Fruit fly (Drosophila melanogaster) whole organism, embryonic: Measurements from ENCODE around the gene Nepl20.
A peak's percentile ranks its signal among the peaks of the same experiment; 100 is the strongest.

Source experiments
- Adf1 ChIP-seq: fragments of 200-800 bp; sonication (Bioruptor generic); IDR thresholded peaks from 2 replicates; pipeline ENCODE4 v1.3.6; 2022; ENCODE audit warnings: missing biosample characterization, missing genetic modification characterization
- Bdp1 ChIP-seq: fragments of 200-800 bp; sonication (Bioruptor generic); optimal IDR thresholded peaks from 3 replicates; lab custom pipeline; 2016; ENCODE audit warnings: missing biosample characterization, missing genetic modification characterization
- Blimp-1 ChIP-seq: fragments of 200-800 bp; sonication (Bioruptor generic); optimal IDR thresholded peaks from 3 replicates; lab custom pipeline; 2018; ENCODE audit warnings: missing biosample characterization, missing genetic modification characterization, mild to moderate bottlenecking, moderate library complexity, missing genetic modification reagents
- CG10147 ChIP-seq: fragments of 200-800 bp; sonication (Bioruptor generic); optimal IDR thresholded peaks from 2 replicates; lab custom pipeline; 2019; ENCODE audit warnings: missing biosample characterization, mild to moderate bottlenecking, missing genetic modification characterization, moderate library complexity
- CG10462 ChIP-seq: fragments of 200-800 bp; sonication (Bioruptor generic); optimal IDR thresholded peaks from 2 replicates; lab custom pipeline; 2016; ENCODE audit warnings: missing biosample characterization, missing genetic modification characterization
- CG11247 ChIP-seq: fragments of 200-800 bp; sonication (Bioruptor generic); IDR thresholded peaks from 2 replicates; pipeline ENCODE4 v1.3.6; 2022; ENCODE audit warnings: missing biosample characterization, missing genetic modification characterization
- CG11456 ChIP-seq: fragments of 200-800 bp; sonication (Bioruptor generic); IDR thresholded peaks from 3 replicates; pipeline ENCODE4 v1.3.6; 2022; ENCODE audit warnings: missing biosample characterization, missing genetic modification characterization
- CG11504 ChIP-seq: fragments of 200-800 bp; sonication (Bioruptor generic); optimal IDR thresholded peaks from 3 replicates; lab custom pipeline; 2019; ENCODE audit warnings: missing biosample characterization, mild to moderate bottlenecking, missing genetic modification characterization, moderate library complexity
- CG13894 ChIP-seq: fragments of 200-800 bp; sonication (Bioruptor generic); optimal IDR thresholded peaks from 3 replicates; lab custom pipeline; 2018; ENCODE audit warnings: missing biosample characterization, mild to moderate bottlenecking, missing genetic modification characterization, moderate library complexity
- CG15011 ChIP-seq: fragments of 200-800 bp; sonication (Bioruptor generic); optimal IDR thresholded peaks from 3 replicates; lab custom pipeline; 2018; ENCODE audit warnings: missing biosample characterization, mild to moderate bottlenecking, missing genetic modification characterization
- CG15073 ChIP-seq: fragments of 200-800 bp; sonication (Bioruptor generic); optimal IDR thresholded peaks from 2 replicates; lab custom pipeline; 2016; ENCODE audit warnings: missing biosample characterization, missing genetic modification characterization
- CG15514 ChIP-seq: fragments of 200-800 bp; sonication (Bioruptor generic); optimal IDR thresholded peaks from 3 replicates; lab custom pipeline; 2017; ENCODE audit warnings: missing biosample characterization, missing genetic modification characterization, mild to moderate bottlenecking, moderate library complexity, missing genetic modification reagents
- CG16779 ChIP-seq: fragments of 200-800 bp; sonication (Bioruptor generic); IDR thresholded peaks from 2 replicates; pipeline ENCODE4 v1.3.6; 2022; ENCODE audit warnings: missing biosample characterization, missing genetic modification characterization
- CG18619 ChIP-seq: fragments of 200-800 bp; sonication (Bioruptor generic); optimal IDR thresholded peaks from 3 replicates; lab custom pipeline; 2017; ENCODE audit warnings: missing biosample characterization, mild to moderate bottlenecking, missing genetic modification characterization
- CG3163 ChIP-seq: fragments of 200-800 bp; sonication (Bioruptor generic); optimal IDR thresholded peaks from 3 replicates; lab custom pipeline; 2016; ENCODE audit warnings: missing biosample characterization, missing genetic modification characterization
- CG3407 ChIP-seq: fragments of 200-800 bp; sonication (Bioruptor generic); optimal IDR thresholded peaks from 2 replicates; lab custom pipeline; 2018; ENCODE audit warnings: missing biosample characterization, mild to moderate bottlenecking, missing genetic modification characterization
- CG34376 ChIP-seq: fragments of 200-800 bp; sonication (Bioruptor generic); optimal IDR thresholded peaks from 2 replicates; lab custom pipeline; 2018; ENCODE audit warnings: missing biosample characterization, mild to moderate bottlenecking, missing genetic modification characterization
- CG3838 ChIP-seq: fragments of 200-800 bp; sonication (Bioruptor generic); optimal IDR thresholded peaks from 3 replicates; lab custom pipeline; 2016; ENCODE audit warnings: missing biosample characterization, missing genetic modification characterization
- CG3847 ChIP-seq: fragments of 200-800 bp; sonication (Bioruptor generic); IDR thresholded peaks from 2 replicates; pipeline ENCODE4 v1.3.6; 2022; ENCODE audit warnings: missing biosample characterization, missing genetic modification characterization
- CG4424 ChIP-seq: fragments of 200-800 bp; sonication (Bioruptor generic); optimal IDR thresholded peaks from 3 replicates; lab custom pipeline; 2016; ENCODE audit warnings: missing biosample characterization, missing genetic modification characterization
- CG6683 ChIP-seq: fragments of 200-800 bp; sonication (Bioruptor generic); optimal IDR thresholded peaks from 2 replicates; lab custom pipeline; 2017; ENCODE audit warnings: missing biosample characterization, mild to moderate bottlenecking, missing genetic modification characterization, missing genetic modification reagents
- CG7372 ChIP-seq: fragments of 200-800 bp; sonication (Bioruptor generic); IDR thresholded peaks from 2 replicates; pipeline ENCODE4 v1.3.6; 2022; ENCODE audit warnings: missing biosample characterization, missing genetic modification characterization
- CG7556 ChIP-seq: fragments of 200-800 bp; sonication (Bioruptor generic); optimal IDR thresholded peaks from 2 replicates; lab custom pipeline; 2017; ENCODE audit warnings: missing biosample characterization, mild to moderate bottlenecking, missing genetic modification characterization
- CG7786 ChIP-seq: fragments of 200-800 bp; sonication (Bioruptor generic); optimal IDR thresholded peaks from 2 replicates; lab custom pipeline; 2016; ENCODE audit warnings: missing biosample characterization, missing genetic modification characterization
- CG7963 ChIP-seq: fragments of 200-800 bp; sonication (Bioruptor generic); IDR thresholded peaks from 3 replicates; pipeline ENCODE4 v1.3.6; 2022; ENCODE audit warnings: missing biosample characterization, missing genetic modification characterization; ENCODE audit not compliant: partially characterized antibody
- CG8281 ChIP-seq: fragments of 200-800 bp; sonication (Bioruptor generic); optimal IDR thresholded peaks from 2 replicates; lab custom pipeline; 2018; ENCODE audit warnings: missing biosample characterization, mild to moderate bottlenecking, missing genetic modification characterization, moderate library complexity
- CG9437 ChIP-seq: fragments of 200-800 bp; sonication (Bioruptor generic); optimal IDR thresholded peaks from 2 replicates; lab custom pipeline; 2018; ENCODE audit warnings: missing biosample characterization, mild to moderate bottlenecking, missing genetic modification characterization
- CrebB ChIP-seq: fragments of 200-800 bp; sonication (Bioruptor generic); optimal IDR thresholded peaks from 3 replicates; lab custom pipeline; 2018; ENCODE audit warnings: missing biosample characterization, mild to moderate bottlenecking, missing genetic modification characterization
- Hr78 ChIP-seq, 2 experiments: fragments of 200-800 bp in 1 of 2; fragments of >200 bp in 1 of 2; sonication (Bioruptor generic) in 1 of 2; optimal IDR thresholded peaks; 2 replicates each; lab custom pipeline; 2017 to 2019; ENCODE audit warnings: missing biosample characterization in 2 of 2, missing genetic modification characterization in 2 of 2, mild to moderate bottlenecking in 1 of 2, moderate library complexity in 1 of 2
- Max ChIP-seq: fragments of 200-800 bp; sonication (Bioruptor generic); optimal IDR thresholded peaks from 2 replicates; lab custom pipeline; 2016; ENCODE audit warnings: missing biosample characterization, mild to moderate bottlenecking, missing genetic modification characterization
- Opbp ChIP-seq: fragments of 200-800 bp; sonication (Bioruptor generic); IDR thresholded peaks from 3 replicates; pipeline ENCODE4 v1.3.6; 2022; ENCODE audit warnings: missing biosample characterization, missing genetic modification characterization; ENCODE audit not compliant: partially characterized antibody
- Spps ChIP-seq: fragments of 200-800 bp; sonication (Bioruptor generic); optimal IDR thresholded peaks from 2 replicates; lab custom pipeline; 2018; ENCODE audit warnings: missing biosample characterization, mild to moderate bottlenecking, missing genetic modification characterization
- Trl ChIP-seq, 3 experiments: fragments of >200 bp in 2 of 3; fragments of 200-800 bp in 1 of 3; sonication (Bioruptor generic) in 1 of 3; optimal IDR thresholded peaks; 2 replicates in 1 of 3; 3 replicates in 2 of 3; lab custom pipeline; 2016 to 2017; ENCODE audit warnings: missing biosample characterization in 1 of 3, missing genetic modification characterization in 1 of 3
- ac ChIP-seq: fragments of 200-800 bp; sonication (Bioruptor generic); optimal IDR thresholded peaks from 3 replicates; lab custom pipeline; 2017; ENCODE audit warnings: missing biosample characterization, mild to moderate bottlenecking, missing genetic modification characterization
- bcd ChIP-seq: fragments of 200-800 bp; sonication (Bioruptor generic); optimal IDR thresholded peaks from 2 replicates; lab custom pipeline; 2017; ENCODE audit warnings: missing biosample characterization, mild to moderate bottlenecking, missing genetic modification characterization
- bowl ChIP-seq: fragments of 200-800 bp; sonication (Bioruptor generic); IDR thresholded peaks from 2 replicates; pipeline ENCODE4 v1.3.6; 2022; ENCODE audit warnings: missing biosample characterization, missing genetic modification characterization
- dmrt99B ChIP-seq: fragments of 200-800 bp; sonication (Bioruptor generic); optimal IDR thresholded peaks from 2 replicates; lab custom pipeline; 2018; ENCODE audit warnings: missing biosample characterization, mild to moderate bottlenecking, missing genetic modification characterization, moderate library complexity
- fd3F ChIP-seq: fragments of 200-800 bp; sonication (Bioruptor generic); optimal IDR thresholded peaks from 2 replicates; lab custom pipeline; 2018; ENCODE audit warnings: missing biosample characterization, mild to moderate bottlenecking, missing genetic modification characterization, moderate library complexity
- gfzf ChIP-seq: fragments of 200-800 bp; sonication (Bioruptor generic); optimal IDR thresholded peaks from 2 replicates; lab custom pipeline; 2016; ENCODE audit warnings: missing biosample characterization, mild to moderate bottlenecking, missing genetic modification characterization, moderate library complexity
- lov ChIP-seq, 2 experiments: fragments of 200-800 bp in 1 of 2; fragments of >200 bp in 1 of 2; sonication (Bioruptor generic) in 1 of 2; IDR thresholded peaks in 1 of 2; optimal IDR thresholded peaks in 1 of 2; 2 replicates in 1 of 2; 3 replicates in 1 of 2; pipeline versions ENCODE4 v1.3.6 to Lab custom; 2017 to 2022; ENCODE audit warnings: missing biosample characterization in 1 of 2, missing genetic modification characterization in 1 of 2
- luna ChIP-seq: fragments of 200-800 bp; sonication (Bioruptor generic); optimal IDR thresholded peaks from 2 replicates; lab custom pipeline; 2016; ENCODE audit warnings: missing biosample characterization, missing genetic modification characterization
- mam ChIP-seq: fragments of 200-800 bp; sonication (Bioruptor generic); optimal IDR thresholded peaks from 3 replicates; lab custom pipeline; 2016; ENCODE audit warnings: missing biosample characterization, missing genetic modification characterization
- pum ChIP-seq: fragments of 200-800 bp; sonication (Bioruptor generic); optimal IDR thresholded peaks from 2 replicates; lab custom pipeline; 2016; ENCODE audit warnings: missing biosample characterization, missing genetic modification characterization
- sc ChIP-seq, 3 experiments: fragments of >200 bp in 2 of 3; fragments of 200-800 bp in 1 of 3; sonication (Bioruptor generic) in 1 of 3; optimal IDR thresholded peaks; 2 replicates in 2 of 3; 3 replicates in 1 of 3; lab custom pipeline; 2017; ENCODE audit warnings: mild to moderate bottlenecking in 1 of 3, missing biosample characterization in 1 of 3, missing genetic modification characterization in 1 of 3, missing genetic modification reagents in 1 of 3
- sens-2 ChIP-seq: fragments of 200-800 bp; sonication (Bioruptor generic); IDR thresholded peaks from 2 replicates; pipeline ENCODE4 v1.3.6; 2022; ENCODE audit warnings: missing biosample characterization, missing genetic modification characterization
- sr ChIP-seq: fragments of 200-800 bp; sonication (Bioruptor generic); IDR thresholded peaks from 3 replicates; pipeline ENCODE4 v1.3.6; 2022; ENCODE audit warnings: missing biosample characterization, missing genetic modification characterization
- unpg ChIP-seq: fragments of 200-800 bp; sonication (Bioruptor generic); optimal IDR thresholded peaks from 3 replicates; lab custom pipeline; 2018; ENCODE audit warnings: missing biosample characterization, mild to moderate bottlenecking, missing genetic modification characterization, moderate library complexity

The Nepl20 gene

dm6 chr3R:28844611-28845376, 35.8 kb upstream of the Nepl20 start, which contains the start of the genes Apc and spg (continued):
- TF ChIP-seq ac (GFP tag; lab: Kevin White, UChicago) (peak; percentile 8), Trl (optimal IDR thresholded peaks at IDR 0.05; lab: Kevin White, UChicago) (no peak), Trl (GFP tag; optimal IDR thresholded peaks at IDR 0.05; lab: Kevin White, UChicago) (peak; percentile 48), unpg (GFP tag; lab: Kevin White, UChicago) (peak; percentile 45), CG34376 (GFP tag; lab: Kevin White, UChicago) (peak; percentile 45), CG7786 (GFP tag; lab: Kevin White, UChicago) (peak; percentile 7), CG10462 (GFP tag; lab: Kevin White, UChicago) (no peak), sr (GFP tag; lab: Robert Waterston, UW) (peak; percentile 75; the same call in 2 of the 3 replicates), dmrt99B (peak; percentile 30), Opbp (GFP tag; lab: Robert Waterston, UW) (peak; percentile 70), CG7556 (GFP tag; lab: Kevin White, UChicago) (no peak), CG11504 (peak; percentile 40), gfzf (GFP tag; lab: Kevin White, UChicago) (peak; percentile 99), pum (GFP tag; lab: Kevin White, UChicago) (no peak), mam (GFP tag; lab: Kevin White, UChicago) (no peak), CG15073 (no peak), fd3F (GFP tag; lab: Kevin White, UChicago) (peak; percentile 11), CG10147 (peak; percentile 29), luna (no peak), CG3163 (GFP tag; lab: Kevin White, UChicago) (peak; percentile 36), CG4424 (GFP tag; lab: Kevin White, UChicago) (peak; percentile 12), Spps (tag; lab: Kevin White, UChicago) (no peak), CG11247 (GFP tag; lab: Robert Waterston, UW) (peak; percentile 42; the same call in 1 of the 2 replicates), CG16779 (no peak), Adf1 (GFP tag; lab: Robert Waterston, UW) (0 out of 2 replicates have a peak, but pooled peaks have one; percentile 32), CG3407 (GFP tag; lab: Kevin White, UChicago) (peak; percentile 57), bcd (peak; percentile 7), CG3847 (GFP tag; lab: Robert Waterston, UW) (peak; percentile 71), CG7963 (GFP tag; lab: Robert Waterston, UW) (no peak), CG6683 (GFP tag; lab: Kevin White, UChicago) (no peak), bowl (no peak; the same call in 1 of the 2 replicates), CG15514 (GFP tag; lab: Kevin White, UChicago) (peak; percentile 64), Hr78 (GFP tag; optimal IDR thresholded peaks at IDR 0.05; lab: Kevin White, UChicago) (no peak), sens-2 (no peak), CG18619 (GFP tag; lab: Kevin White, UChicago) (peak; percentile 41), CG11456 (no peak), CG9437 (no peak), CG13894 (tag; lab: Kevin White, UChicago) (peak; percentile 33), Bdp1 (peak; percentile 31), sc (optimal IDR thresholded peaks at IDR 0.05; lab: Kevin White, UChicago) (no peak), sc (GFP tag; optimal IDR thresholded peaks at IDR 0.05; lab: Kevin White, UChicago) (no peak), CG3838 (GFP tag; lab: Kevin White, UChicago) (peak; percentile 32), CG7372 (GFP tag; lab: Robert Waterston, UW) (no peak), CrebB (tag; lab: Kevin White, UChicago) (peak; percentile 73), lov (optimal IDR thresholded peaks at IDR 0.05; lab: Kevin White, UChicago) (no peak), lov (GFP tag; IDR thresholded peaks at IDR 0.05; lab: Robert Waterston, UW) (0 out of 3 replicates have a peak, but pooled peaks have one; percentile 25), Blimp-1 (no peak), CG15011 (GFP tag; lab: Kevin White, UChicago) (peak; percentile 8), CG8281 (no peak), Max (GFP tag; lab: Kevin White, UChicago) (no peak)
